Worm (Caenorhabditis elegans): ENCODE data around the gene fbxa-118.

DNA sequence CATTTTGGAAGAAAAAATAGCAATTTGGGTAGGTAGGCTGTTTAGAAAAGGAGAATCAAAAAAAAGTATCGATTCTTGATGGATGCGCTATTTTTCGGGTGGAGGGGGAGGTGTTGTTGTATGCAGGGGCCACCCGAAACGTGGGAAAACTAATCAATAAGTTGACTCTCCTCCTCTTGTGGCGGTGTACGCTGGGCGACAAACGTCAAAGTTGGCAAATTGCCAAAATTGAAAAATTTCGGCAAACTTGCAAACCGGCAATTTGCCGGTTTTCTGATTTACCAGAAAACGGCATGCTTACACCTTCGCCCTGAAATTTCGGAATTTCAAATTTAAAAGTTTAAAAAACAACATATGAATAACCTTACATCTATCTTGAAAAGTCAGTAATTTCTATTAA lies 36.1 kb downstream of the fbxa-118 start, which contains the start of gene W04E12.2:
- no peak for TF ChIP-seq tbx-37 (GFP tag; conservative IDR thresholded peaks at IDR 0.05)
- TF ChIP-seq hmg-4 (GFP tag; optimal IDR thresholded peaks at IDR 0.05) = no peak
- TF ChIP-seq ama-1 (optimal IDR thresholded peaks at IDR 0.05) = no peak
- TF ChIP-seq aly-1 (tag; optimal IDR thresholded peaks at IDR 0.05) = no peak
- no peak for TF ChIP-seq hmbx-1 (tag; optimal IDR thresholded peaks at IDR 0.05)
- no peak for TF ChIP-seq B0310.2 (tag; optimal IDR thresholded peaks at IDR 0.05)
- no peak for TF ChIP-seq scrt-1 (GFP tag; IDR thresholded peaks at IDR 0.05)
- no peak for TF ChIP-seq ceh-13 (GFP tag; optimal IDR thresholded peaks at IDR 0.05)
- TF ChIP-seq ceh-36 (tag; optimal IDR thresholded peaks at IDR 0.05) = no peak
- no peak for TF ChIP-seq sea-1 (GFP tag; conservative IDR thresholded peaks at IDR 0.05)
- TF ChIP-seq tbx-11 (GFP tag; IDR thresholded peaks at IDR 0.05) = no peak
- no peak for TF ChIP-seq pes-1 (GFP tag; IDR thresholded peaks at IDR 0.05)

Measured in whole organism, early embryonic.